Fruit fly (Drosophila melanogaster) whole organism, embryonic: ENCODE data around the gene dbe.

Experiments used
- Adf1 ChIP-seq: fragments of 200-800 bp; sonication (Bioruptor generic); IDR thresholded peaks from 2 replicates; pipeline ENCODE4 v1.3.6; 2022; ENCODE audit warnings: missing biosample characterization, missing genetic modification characterization
- Atf-2 ChIP-seq: fragments of 200-800 bp; sonication (Bioruptor generic); optimal IDR thresholded peaks from 2 replicates; lab custom pipeline; 2016; ENCODE audit warnings: missing biosample characterization, missing genetic modification characterization
- Atf6 ChIP-seq: fragments of 200-800 bp; sonication (Bioruptor generic); IDR thresholded peaks from 2 replicates; pipeline ENCODE4 v1.3.6; 2022; ENCODE audit warnings: missing biosample characterization, missing genetic modification characterization
- CG10565 ChIP-seq: fragments of 200-800 bp; sonication (Bioruptor generic); optimal IDR thresholded peaks from 3 replicates; lab custom pipeline; 2016; ENCODE audit warnings: missing biosample characterization, mild to moderate bottlenecking, missing genetic modification characterization
- CG11504 ChIP-seq: fragments of 200-800 bp; sonication (Bioruptor generic); optimal IDR thresholded peaks from 3 replicates; lab custom pipeline; 2019; ENCODE audit warnings: missing biosample characterization, mild to moderate bottlenecking, missing genetic modification characterization, moderate library complexity
- CG11695 ChIP-seq: fragments of 200-800 bp; sonication (Bioruptor generic); IDR thresholded peaks from 3 replicates; pipeline ENCODE4 v1.3.6; 2022; ENCODE audit warnings: missing biosample characterization, missing genetic modification characterization
- CG1233 ChIP-seq: fragments of 200-800 bp; sonication (Bioruptor generic); optimal IDR thresholded peaks from 4 replicates; lab custom pipeline; 2018; ENCODE audit warnings: missing biosample characterization, mild to moderate bottlenecking, missing genetic modification characterization
- CG12659 ChIP-seq: fragments of 200-800 bp; sonication (Bioruptor generic); optimal IDR thresholded peaks from 3 replicates; lab custom pipeline; 2017; ENCODE audit warnings: mild to moderate bottlenecking, missing biosample characterization, missing genetic modification reagents, missing genetic modification characterization
- CG12744 ChIP-seq: fragments of 200-800 bp; sonication (Bioruptor generic); optimal IDR thresholded peaks from 2 replicates; lab custom pipeline; 2016; ENCODE audit warnings: missing biosample characterization, missing genetic modification characterization
- CG13894 ChIP-seq: fragments of 200-800 bp; sonication (Bioruptor generic); optimal IDR thresholded peaks from 3 replicates; lab custom pipeline; 2018; ENCODE audit warnings: missing biosample characterization, mild to moderate bottlenecking, missing genetic modification characterization, moderate library complexity
- CG14014 ChIP-seq: fragments of 200-800 bp; sonication (Bioruptor generic); IDR thresholded peaks from 2 replicates; pipeline ENCODE4 v1.3.6; 2022; ENCODE audit warnings: missing biosample characterization, missing genetic modification characterization
- CG1603 ChIP-seq: fragments of 200-800 bp; sonication (Bioruptor generic); optimal IDR thresholded peaks from 2 replicates; lab custom pipeline; 2019; ENCODE audit warnings: missing biosample characterization, mild to moderate bottlenecking, missing genetic modification characterization, moderate library complexity
- CG18262 ChIP-seq: fragments of 200-800 bp; optimal IDR thresholded peaks from 3 replicates; lab custom pipeline; 2019; ENCODE audit warnings: missing biosample characterization, mild to moderate bottlenecking, missing genetic modification characterization, moderate library complexity
- CG2120 ChIP-seq: fragments of 200-800 bp; sonication (Bioruptor generic); optimal IDR thresholded peaks from 3 replicates; lab custom pipeline; 2016; ENCODE audit warnings: missing biosample characterization, missing genetic modification characterization
- CG2712 ChIP-seq: fragments of 200-800 bp; optimal IDR thresholded peaks from 3 replicates; lab custom pipeline; 2019; ENCODE audit warnings: missing biosample characterization, mild to moderate bottlenecking, missing genetic modification characterization, moderate library complexity
- CG30403 ChIP-seq: fragments of 200-800 bp; sonication (Bioruptor generic); optimal IDR thresholded peaks from 3 replicates; lab custom pipeline; 2016; ENCODE audit warnings: missing biosample characterization, missing genetic modification characterization
- CG4328 ChIP-seq: fragments of 200-800 bp; sonication (Bioruptor generic); optimal IDR thresholded peaks from 3 replicates; lab custom pipeline; 2017; ENCODE audit warnings: missing biosample characterization, missing genetic modification reagents, missing genetic modification characterization
- CG7556 ChIP-seq: fragments of 200-800 bp; sonication (Bioruptor generic); optimal IDR thresholded peaks from 2 replicates; lab custom pipeline; 2017; ENCODE audit warnings: missing biosample characterization, mild to moderate bottlenecking, missing genetic modification characterization
- CG8944 ChIP-seq: fragments of 200-800 bp; sonication (Bioruptor generic); optimal IDR thresholded peaks from 3 replicates; lab custom pipeline; 2016; ENCODE audit warnings: missing biosample characterization, missing genetic modification characterization
- CG9797 ChIP-seq: fragments of 200-800 bp; sonication (Bioruptor generic); optimal IDR thresholded peaks from 3 replicates; lab custom pipeline; 2018; ENCODE audit warnings: missing biosample characterization, mild to moderate bottlenecking, missing genetic modification characterization
- CG9817 ChIP-seq: fragments of 200-800 bp; sonication (Bioruptor generic); optimal IDR thresholded peaks from 2 replicates; lab custom pipeline; 2018; ENCODE audit warnings: missing biosample characterization, mild to moderate bottlenecking, missing genetic modification characterization, moderate library complexity
- CG9932 ChIP-seq: fragments of 200-800 bp; sonication (Bioruptor generic); IDR thresholded peaks from 2 replicates; pipeline ENCODE4 v1.3.6; 2022; ENCODE audit warnings: missing biosample characterization, missing genetic modification characterization
- Chrac-16 ChIP-seq: fragments of 200-800 bp; sonication (Bioruptor generic); optimal IDR thresholded peaks from 3 replicates; lab custom pipeline; 2016; ENCODE audit warnings: missing biosample characterization, missing genetic modification characterization
- Doc3 ChIP-seq: fragments of 200-800 bp; sonication (Bioruptor generic); IDR thresholded peaks from 3 replicates; pipeline ENCODE4 v1.3.6; 2022; ENCODE audit warnings: missing biosample characterization, missing genetic modification characterization; ENCODE audit not compliant: partially characterized antibody
- Fer3 ChIP-seq: fragments of 200-800 bp; sonication (Bioruptor generic); optimal IDR thresholded peaks from 2 replicates; lab custom pipeline; 2018; ENCODE audit warnings: missing biosample characterization, mild to moderate bottlenecking, missing genetic modification characterization, moderate library complexity
- GATAe ChIP-seq: fragments of 200-800 bp; sonication (Bioruptor generic); conservative IDR thresholded peaks from 2 replicates; pipeline ENCODE4 v1.3.6; 2022; ENCODE audit warnings: missing biosample characterization, missing genetic modification characterization
- HmgZ ChIP-seq: fragments of 200-800 bp; sonication (Bioruptor generic); optimal IDR thresholded peaks from 2 replicates; lab custom pipeline; 2018; ENCODE audit warnings: missing biosample characterization, mild to moderate bottlenecking, missing genetic modification characterization
- Lhr ChIP-seq: fragments of 200-800 bp; sonication (Bioruptor generic); optimal IDR thresholded peaks from 3 replicates; lab custom pipeline; 2017; ENCODE audit warnings: mild to moderate bottlenecking, missing biosample characterization, missing genetic modification reagents, missing genetic modification characterization
- MESR4 ChIP-seq: fragments of 200-800 bp; sonication (Bioruptor generic); optimal IDR thresholded peaks from 2 replicates; lab custom pipeline; 2018; ENCODE audit warnings: missing biosample characterization, mild to moderate bottlenecking, missing genetic modification characterization, moderate library complexity
- Max ChIP-seq: fragments of 200-800 bp; sonication (Bioruptor generic); optimal IDR thresholded peaks from 2 replicates; lab custom pipeline; 2016; ENCODE audit warnings: missing biosample characterization, mild to moderate bottlenecking, missing genetic modification characterization
- Meics ChIP-seq: fragments of 200-800 bp; sonication (Bioruptor generic); optimal IDR thresholded peaks from 2 replicates; lab custom pipeline; 2017; ENCODE audit warnings: missing biosample characterization, mild to moderate bottlenecking, missing genetic modification characterization
- NfI ChIP-seq: fragments of 200-800 bp; sonication (Bioruptor generic); optimal IDR thresholded peaks from 3 replicates; lab custom pipeline; 2018; ENCODE audit warnings: missing biosample characterization, mild to moderate bottlenecking, missing genetic modification characterization, moderate library complexity
- Sin3A ChIP-seq: fragments of >200 bp; optimal IDR thresholded peaks from 2 replicates; lab custom pipeline; 2018
- Vsx1 ChIP-seq: fragments of 200-800 bp; sonication (Bioruptor generic); optimal IDR thresholded peaks from 2 replicates; lab custom pipeline; 2017; ENCODE audit warnings: missing biosample characterization, mild to moderate bottlenecking, missing genetic modification characterization, missing genetic modification reagents
- bbx ChIP-seq: fragments of 200-800 bp; sonication (Bioruptor generic); IDR thresholded peaks from 2 replicates; pipeline ENCODE4 v1.3.6; 2022; ENCODE audit warnings: missing biosample characterization, missing genetic modification characterization; ENCODE audit not compliant: partially characterized antibody
- cg ChIP-seq: fragments of 200-800 bp; sonication (Bioruptor generic); optimal IDR thresholded peaks from 3 replicates; lab custom pipeline; 2019; ENCODE audit warnings: missing biosample characterization, mild to moderate bottlenecking, missing genetic modification characterization, moderate library complexity
- dmrt99B ChIP-seq: fragments of 200-800 bp; sonication (Bioruptor generic); optimal IDR thresholded peaks from 2 replicates; lab custom pipeline; 2018; ENCODE audit warnings: missing biosample characterization, mild to moderate bottlenecking, missing genetic modification characterization, moderate library complexity
- dysf ChIP-seq: fragments of 200-800 bp; sonication (Bioruptor generic); IDR thresholded peaks from 3 replicates; pipeline ENCODE4 v1.3.6; 2022; ENCODE audit warnings: missing biosample characterization, missing genetic modification characterization
- grau ChIP-seq: fragments of 200-800 bp; optimal IDR thresholded peaks from 3 replicates; lab custom pipeline; 2019; ENCODE audit warnings: missing biosample characterization, mild to moderate bottlenecking, missing genetic modification characterization, moderate library complexity
- lilli ChIP-seq: fragments of 200-800 bp; sonication (Bioruptor generic); optimal IDR thresholded peaks from 3 replicates; lab custom pipeline; 2016; ENCODE audit warnings: missing biosample characterization, missing genetic modification characterization
- pho ChIP-seq: fragments of 200-800 bp; sonication (Bioruptor generic); optimal IDR thresholded peaks from 2 replicates; lab custom pipeline; 2016; ENCODE audit warnings: missing biosample characterization, missing genetic modification characterization
- prd ChIP-seq, 3 experiments: fragments of >200 bp in 2 of 3; fragments of 200-800 bp in 1 of 3; sonication (Bioruptor generic) in 1 of 3; optimal IDR thresholded peaks in 2 of 3; IDR thresholded peaks in 1 of 3; 2 replicates in 2 of 3; 3 replicates in 1 of 3; pipeline versions ENCODE4 v1.3.6 to Lab custom; 2017 to 2022; ENCODE audit warnings: missing biosample characterization in 1 of 3, missing genetic modification characterization in 1 of 3
- pzg ChIP-seq: fragments of 200-800 bp; sonication (Bioruptor generic); optimal IDR thresholded peaks from 3 replicates; lab custom pipeline; 2018; ENCODE audit warnings: missing biosample characterization, mild to moderate bottlenecking, missing genetic modification characterization, moderate library complexity
- row ChIP-seq: fragments of 200-800 bp; sonication (Bioruptor generic); IDR thresholded peaks from 3 replicates; pipeline ENCODE4 v1.3.6; 2022; ENCODE audit warnings: missing biosample characterization, missing genetic modification characterization
- sens ChIP-seq: fragments of 200-800 bp; sonication (Bioruptor generic); peaks from one replicate; lab custom pipeline; 2016; ENCODE audit warnings: missing biosample characterization, missing genetic modification characterization
- sens-2 ChIP-seq: fragments of 200-800 bp; sonication (Bioruptor generic); IDR thresholded peaks from 2 replicates; pipeline ENCODE4 v1.3.6; 2022; ENCODE audit warnings: missing biosample characterization, missing genetic modification characterization
- sqz ChIP-seq: fragments of 200-800 bp; sonication (Bioruptor generic); optimal IDR thresholded peaks from 3 replicates; lab custom pipeline; 2018; ENCODE audit warnings: missing biosample characterization, mild to moderate bottlenecking, missing genetic modification characterization
- sug ChIP-seq: fragments of 200-800 bp; optimal IDR thresholded peaks from 2 replicates; lab custom pipeline; 2019; ENCODE audit warnings: missing biosample characterization, mild to moderate bottlenecking, missing genetic modification characterization, moderate library complexity
- tap ChIP-seq: fragments of 200-800 bp; optimal IDR thresholded peaks from 3 replicates; lab custom pipeline; 2019; ENCODE audit warnings: missing biosample characterization, mild to moderate bottlenecking, missing genetic modification characterization, moderate library complexity
- tx ChIP-seq: fragments of 200-800 bp; sonication (Bioruptor generic); optimal IDR thresholded peaks from 2 replicates; lab custom pipeline; 2016; ENCODE audit warnings: missing biosample characterization, missing genetic modification characterization

Gene dbe

dm6 chr2L:869497-870040 lies at the start of gene dbe (continued):
- TF ChIP-seq sqz (GFP tag; lab: Kevin White, UChicago) (no peak), bbx (GFP tag; lab: Robert Waterston, UW) (0 out of 2 replicates have a peak, but pooled peaks have one; percentile 26), row (GFP tag; lab: Robert Waterston, UW) (peak; percentile 57), Fer3 (tag; lab: Kevin White, UChicago) (peak; percentile 10), CG10565 (GFP tag; lab: Kevin White, UChicago) (no peak), pho (no peak), pzg (peak; percentile 37), CG30403 (GFP tag; lab: Kevin White, UChicago) (peak; percentile 22), cg (GFP tag; lab: Kevin White, UChicago) (no peak), CG9817 (tag; lab: Kevin White, UChicago) (peak; percentile 26), CG8944 (GFP tag; lab: Kevin White, UChicago) (no peak), CG4328 (GFP tag; lab: Kevin White, UChicago) (no peak), CG13894 (peak; percentile 20), dmrt99B (tag; lab: Kevin White, UChicago) (peak; percentile 20), Max (GFP tag; lab: Kevin White, UChicago) (peak; percentile 51), Adf1 (GFP tag; lab: Robert Waterston, UW) (no peak), Chrac-16 (GFP tag; lab: Kevin White, UChicago) (peak; percentile 7), CG11504 (peak; percentile 24), sug (tag; lab: Kevin White, UChicago) (peak; percentile 46), NfI (peak; percentile 15), CG9797 (peak; percentile 11), CG11695 (GFP tag; lab: Robert Waterston, UW) (no peak), tap (tag; lab: Kevin White, UChicago) (peak; percentile 13), dysf (GFP tag; lab: Robert Waterston, UW) (no peak), CG9932 (peak; percentile 58), CG1603 (tag; lab: Kevin White, UChicago) (peak; percentile 34), Atf6 (GFP tag; lab: Robert Waterston, UW) (no peak), tx (GFP tag; lab: Kevin White, UChicago) (no peak), CG2120 (GFP tag; lab: Kevin White, UChicago) (peak; percentile 22), Meics (GFP tag; lab: Kevin White, UChicago) (peak; percentile 5), CG2712 (peak; percentile 16), lilli (GFP tag; lab: Kevin White, UChicago) (peak; percentile 9), CG12744 (GFP tag; lab: Kevin White, UChicago) (no peak), CG1233 (GFP tag; lab: Kevin White, UChicago) (no peak), MESR4 (peak; percentile 84), CG18262 (tag; lab: Kevin White, UChicago) (peak; percentile 15), CG14014 (peak; percentile 33; the same call in 1 of the 2 replicates), Vsx1 (GFP tag; lab: Kevin White, UChicago) (peak; percentile 30), prd (optimal IDR thresholded peaks at IDR 0.05; lab: Kevin White, UChicago) (no peak), prd (GFP tag; IDR thresholded peaks at IDR 0.05; lab: Robert Waterston, UW) (0 out of 3 replicates have a peak, but pooled peaks have one; percentile 23), GATAe (GFP tag; lab: Robert Waterston, UW) (no peak), sens (GFP tag; lab: Kevin White, UChicago) (no peak), grau (tag; lab: Kevin White, UChicago) (peak; percentile 37), CG7556 (GFP tag; lab: Kevin White, UChicago) (no peak), Sin3A (no peak), CG12659 (GFP tag; lab: Kevin White, UChicago) (peak; percentile 22), Atf-2 (GFP tag; lab: Kevin White, UChicago) (no peak), Lhr (GFP tag; lab: Kevin White, UChicago) (no peak), HmgZ (tag; lab: Kevin White, UChicago) (peak; percentile 13), sens-2 (GFP tag; lab: Robert Waterston, UW) (no peak), Doc3 (GFP tag; lab: Robert Waterston, UW) (no peak)
